Worm (Caenorhabditis elegans) whole organism, L1 larva: ENCODE data around the gene F42A6.5.

Source experiments
- C34B4.2 ChIP-seq: sonication (generic microtip); optimal IDR thresholded peaks from 2 replicates; lab custom pipeline; 2017; ENCODE audit warnings: mild to moderate bottlenecking, missing genetic modification characterization, missing compliant biosample characterization
- F16B12.6 ChIP-seq: fragments of 150-350 bp; optimal IDR thresholded peaks from 2 replicates; lab custom pipeline; 2014; ENCODE audit warnings: missing biosample characterization, missing genetic modification characterization
- alr-1 ChIP-seq: fragments of 200-800 bp; sonication (Bioruptor generic); optimal IDR thresholded peaks from 2 replicates; lab custom pipeline; 2018; ENCODE audit warnings: borderline replicate concordance, mild to moderate bottlenecking, missing genetic modification characterization, missing compliant biosample characterization
- aly-2 ChIP-seq: fragments of 150-350 bp; optimal IDR thresholded peaks from 2 replicates; lab custom pipeline; 2014; ENCODE audit warnings: missing biosample characterization, missing genetic modification characterization
- blmp-1 ChIP-seq: fragments of 150-350 bp; optimal IDR thresholded peaks from 2 replicates; lab custom pipeline; 2014; ENCODE audit warnings: missing biosample characterization, missing genetic modification characterization
- ceh-63 ChIP-seq: fragments of 200-800 bp; sonication (Bioruptor generic); optimal IDR thresholded peaks from 2 replicates; lab custom pipeline; 2018; ENCODE audit warnings: mild to moderate bottlenecking, missing genetic modification characterization, missing compliant biosample characterization
- ceh-88 ChIP-seq: fragments of 200-800 bp; sonication (Bioruptor generic); IDR thresholded peaks from 2 replicates; pipeline ENCODE4 v1.3.6; 2022; ENCODE audit warnings: missing genetic modification characterization, missing compliant biosample characterization
- ceh-90 ChIP-seq: sonication (generic microtip); optimal IDR thresholded peaks from 2 replicates; lab custom pipeline; 2016; ENCODE audit warnings: missing genetic modification characterization, missing compliant biosample characterization
- ces-1 ChIP-seq: fragments of 150-350 bp; optimal IDR thresholded peaks from 2 replicates; lab custom pipeline; 2014; ENCODE audit warnings: missing biosample characterization, missing genetic modification reagents, missing genetic modification characterization
- dsc-1 ChIP-seq: sonication (generic microtip); optimal IDR thresholded peaks from 2 replicates; lab custom pipeline; 2016; ENCODE audit warnings: mild to moderate bottlenecking, missing genetic modification characterization, missing compliant biosample characterization
- efl-1 ChIP-seq, 4 experiments: fragments of 150-350 bp; optimal IDR thresholded peaks in 3 of 4; peaks in 1 of 4; 1 replicate in 1 of 4; 2 replicates in 3 of 4; lab custom pipeline; 2014; ENCODE audit warnings: missing biosample characterization in 2 of 4, missing genetic modification characterization in 2 of 4, missing genetic modification reagents in 2 of 4
- efl-3 ChIP-seq: fragments of 200-800 bp; sonication (Bioruptor generic); optimal IDR thresholded peaks from 2 replicates; lab custom pipeline; 2018; ENCODE audit warnings: mild to moderate bottlenecking, missing genetic modification characterization, missing compliant biosample characterization
- egl-27 ChIP-seq, 2 experiments: fragments of 150-350 bp in 1 of 2; sonication (generic microtip); optimal IDR thresholded peaks; 3 replicates each; lab custom pipeline; 2017 to 2018; ENCODE audit warnings: missing biosample characterization in 2 of 2, missing genetic modification characterization in 2 of 2, missing genetic modification reagents in 2 of 2
- elt-2 ChIP-seq: sonication (generic microtip); optimal IDR thresholded peaks from 2 replicates; lab custom pipeline; 2016; ENCODE audit warnings: missing genetic modification characterization, mild to moderate bottlenecking, inconsistent platforms, missing compliant biosample characterization, missing genetic modification reagents
- elt-3 ChIP-seq, 6 experiments: fragments of 150-350 bp in 1 of 6; sonication (generic microtip); optimal IDR thresholded peaks; 2 replicates each; lab custom pipeline; 2017 to 2018; ENCODE audit warnings: missing biosample characterization in 6 of 6, missing genetic modification characterization in 6 of 6, inconsistent platforms in 1 of 6
- ets-5 ChIP-seq: fragments of 200-800 bp; sonication (Bioruptor generic); IDR thresholded peaks from 2 replicates; pipeline ENCODE4 v1.3.6; 2022; ENCODE audit warnings: missing genetic modification characterization, missing compliant biosample characterization
- fkh-4 ChIP-seq: sonication (generic microtip); optimal IDR thresholded peaks from 2 replicates; lab custom pipeline; 2016; ENCODE audit warnings: missing compliant biosample characterization, missing genetic modification characterization, borderline replicate concordance
- fkh-8 ChIP-seq: sonication (generic microtip); optimal IDR thresholded peaks from 2 replicates; lab custom pipeline; 2016; ENCODE audit warnings: mild to moderate bottlenecking, missing genetic modification characterization, missing compliant biosample characterization
- hlh-17 ChIP-seq: fragments of 200-800 bp; sonication (Bioruptor generic); optimal IDR thresholded peaks from 2 replicates; lab custom pipeline; 2018; ENCODE audit warnings: missing genetic modification characterization, mild to moderate bottlenecking, missing compliant biosample characterization, moderate library complexity, borderline replicate concordance
- hlh-4 ChIP-seq: sonication (generic microtip); optimal IDR thresholded peaks from 2 replicates; lab custom pipeline; 2016; ENCODE audit warnings: mild to moderate bottlenecking, missing genetic modification characterization, missing compliant biosample characterization
- lin-13 ChIP-seq: fragments of 150-350 bp; optimal IDR thresholded peaks from 2 replicates; lab custom pipeline; 2014; ENCODE audit warnings: missing biosample characterization, missing genetic modification reagents, missing genetic modification characterization
- lin-14 ChIP-seq: fragments of 200-800 bp; sonication (Bioruptor generic); optimal IDR thresholded peaks from 2 replicates; lab custom pipeline; 2018; ENCODE audit warnings: mild to moderate bottlenecking, missing genetic modification characterization, moderate library complexity, missing compliant biosample characterization
- lin-35 ChIP-seq, 2 experiments: fragments of 150-350 bp; optimal IDR thresholded peaks; 2 replicates each; lab custom pipeline; 2014; ENCODE audit warnings: missing biosample characterization in 2 of 2, missing genetic modification characterization in 2 of 2, missing genetic modification reagents in 2 of 2
- lin-39 ChIP-seq: fragments of 150-350 bp; optimal IDR thresholded peaks from 2 replicates; lab custom pipeline; 2014; ENCODE audit warnings: missing biosample characterization, missing genetic modification reagents, missing genetic modification characterization
- lir-3 ChIP-seq: sonication (generic microtip); optimal IDR thresholded peaks from 2 replicates; lab custom pipeline; 2016; ENCODE audit warnings: mild to moderate bottlenecking, missing genetic modification characterization, moderate library complexity, missing compliant biosample characterization; ENCODE audit not compliant: poor library complexity
- lsy-2 ChIP-seq, 2 experiments: fragments of 150-350 bp; optimal IDR thresholded peaks; 2 replicates each; lab custom pipeline; 2014; ENCODE audit warnings: missing biosample characterization in 2 of 2, missing genetic modification characterization in 2 of 2
- mdl-1 ChIP-seq, 2 experiments: fragments of 150-350 bp; optimal IDR thresholded peaks; 2 replicates each; lab custom pipeline; 2014 to 2017; ENCODE audit warnings: missing biosample characterization in 2 of 2, missing genetic modification characterization in 2 of 2, inconsistent platforms in 1 of 2
- mef-2 ChIP-seq: fragments of 150-350 bp; optimal IDR thresholded peaks from 2 replicates; lab custom pipeline; 2014; ENCODE audit warnings: missing biosample characterization, missing genetic modification characterization
- mep-1 ChIP-seq: fragments of 150-350 bp; optimal IDR thresholded peaks from 2 replicates; lab custom pipeline; 2014; ENCODE audit warnings: missing biosample characterization, missing genetic modification characterization
- nhr-20 ChIP-seq: sonication (generic microtip); optimal IDR thresholded peaks from 2 replicates; lab custom pipeline; 2016; ENCODE audit warnings: mild to moderate bottlenecking, missing genetic modification characterization, missing compliant biosample characterization
- nhr-237 ChIP-seq: fragments of 150-350 bp; optimal IDR thresholded peaks from 2 replicates; lab custom pipeline; 2014; ENCODE audit warnings: missing biosample characterization, missing genetic modification characterization
- nhr-76 ChIP-seq: sonication (generic microtip); optimal IDR thresholded peaks from 2 replicates; lab custom pipeline; 2017; ENCODE audit warnings: missing biosample characterization, missing genetic modification characterization
- nhr-77 ChIP-seq: fragments of 150-350 bp; optimal IDR thresholded peaks from 2 replicates; lab custom pipeline; 2014; ENCODE audit warnings: missing biosample characterization, missing genetic modification characterization
- nhr-84 ChIP-seq: sonication (generic microtip); optimal IDR thresholded peaks from 2 replicates; lab custom pipeline; 2017; ENCODE audit warnings: missing biosample characterization, missing genetic modification characterization
- nhr-90 ChIP-seq: sonication (generic microtip); optimal IDR thresholded peaks from 2 replicates; lab custom pipeline; 2016; ENCODE audit warnings: mild to moderate bottlenecking, missing genetic modification characterization, missing compliant biosample characterization; ENCODE audit not compliant: poor library complexity
- pax-3 ChIP-seq: fragments of 200-800 bp; sonication (Bioruptor generic); optimal IDR thresholded peaks from 2 replicates; lab custom pipeline; 2018; ENCODE audit warnings: mild to moderate bottlenecking, missing genetic modification characterization, moderate library complexity, missing compliant biosample characterization
- rnt-1 ChIP-seq: sonication (generic microtip); optimal IDR thresholded peaks from 2 replicates; lab custom pipeline; 2016; ENCODE audit warnings: mild to moderate bottlenecking, missing genetic modification characterization, moderate library complexity, missing compliant biosample characterization
- snpc-4 ChIP-seq: fragments of 150-350 bp; optimal IDR thresholded peaks from 2 replicates; lab custom pipeline; 2014; ENCODE audit warnings: missing biosample characterization, missing genetic modification characterization
- snu-23 ChIP-seq: sonication (generic microtip); optimal IDR thresholded peaks from 2 replicates; lab custom pipeline; 2016; ENCODE audit warnings: missing genetic modification characterization, missing compliant biosample characterization
- sox-4 ChIP-seq: sonication (generic microtip); optimal IDR thresholded peaks from 2 replicates; lab custom pipeline; 2016; ENCODE audit warnings: missing genetic modification characterization, missing compliant biosample characterization
- sptf-1 ChIP-seq: fragments of 150-350 bp; optimal IDR thresholded peaks from 2 replicates; lab custom pipeline; 2014; ENCODE audit warnings: missing biosample characterization, missing genetic modification characterization
- swsn-7 ChIP-seq: sonication (generic microtip); optimal IDR thresholded peaks from 2 replicates; lab custom pipeline; 2016; ENCODE audit warnings: missing genetic modification characterization, missing compliant biosample characterization
- tbx-2 ChIP-seq: sonication (generic microtip); optimal IDR thresholded peaks from 2 replicates; lab custom pipeline; 2016; ENCODE audit warnings: missing genetic modification characterization, missing compliant biosample characterization
- unc-130 ChIP-seq: fragments of 150-350 bp; optimal IDR thresholded peaks from 2 replicates; lab custom pipeline; 2017; ENCODE audit warnings: missing biosample characterization, missing genetic modification characterization, inconsistent platforms
- unc-30 ChIP-seq: sonication (generic microtip); optimal IDR thresholded peaks from 2 replicates; lab custom pipeline; 2017; ENCODE audit warnings: missing biosample characterization, missing genetic modification characterization
- unc-62 ChIP-seq: fragments of 150-350 bp; optimal IDR thresholded peaks from 2 replicates; lab custom pipeline; 2014; ENCODE audit warnings: missing biosample characterization, missing genetic modification reagents, missing genetic modification characterization
- unc-86 ChIP-seq: sonication (generic microtip); optimal IDR thresholded peaks from 2 replicates; lab custom pipeline; 2016; ENCODE audit warnings: missing genetic modification characterization, missing compliant biosample characterization
- xbp-1 ChIP-seq: sonication (generic microtip); optimal IDR thresholded peaks from 2 replicates; lab custom pipeline; 2016; ENCODE audit warnings: missing genetic modification characterization, missing compliant biosample characterization
- zip-4 ChIP-seq: fragments of 200-800 bp; sonication (Bioruptor generic); optimal IDR thresholded peaks from 2 replicates; lab custom pipeline; 2018; ENCODE audit warnings: mild to moderate bottlenecking, missing genetic modification characterization, moderate library complexity, missing compliant biosample characterization
- ztf-4 ChIP-seq: fragments of 150-350 bp; optimal IDR thresholded peaks from 2 replicates; lab custom pipeline; 2014; ENCODE audit warnings: missing biosample characterization, missing genetic modification characterization

F42A6.5 gene

DNA sequence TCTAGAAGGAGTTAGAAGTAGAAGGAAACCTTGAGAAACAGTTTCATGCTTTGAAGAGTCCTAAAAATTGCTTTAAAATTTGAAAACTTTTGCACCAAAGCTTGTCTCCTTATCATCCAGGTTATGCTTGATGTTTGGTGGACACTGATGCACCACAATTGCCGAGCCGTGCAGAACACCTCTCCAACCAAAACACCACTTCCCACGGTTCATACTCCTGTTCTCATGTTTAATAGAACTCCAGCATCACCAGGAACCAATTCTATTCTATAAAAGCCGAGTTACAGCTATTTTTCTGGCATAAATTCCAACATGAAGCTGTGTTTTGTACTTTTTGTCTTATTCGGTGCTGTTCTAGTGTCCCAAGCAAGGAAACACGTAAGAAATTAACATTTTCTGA is 9.5 kb upstream of the F42A6.5 start, which contains the start of gene F42A6.2:
Gene F42A6.2 (plus strand): TSS at position 301 of the 400 bp plus-strand sequence.
- TF ChIP-seq fkh-4 (tag; lab: Kevin White, UChicago) (no peak), ceh-63 (GFP tag; lab: Kevin White, UChicago) (no peak)
- TF ChIP-seq, all 84 proteins: peak for 0

DNA sequence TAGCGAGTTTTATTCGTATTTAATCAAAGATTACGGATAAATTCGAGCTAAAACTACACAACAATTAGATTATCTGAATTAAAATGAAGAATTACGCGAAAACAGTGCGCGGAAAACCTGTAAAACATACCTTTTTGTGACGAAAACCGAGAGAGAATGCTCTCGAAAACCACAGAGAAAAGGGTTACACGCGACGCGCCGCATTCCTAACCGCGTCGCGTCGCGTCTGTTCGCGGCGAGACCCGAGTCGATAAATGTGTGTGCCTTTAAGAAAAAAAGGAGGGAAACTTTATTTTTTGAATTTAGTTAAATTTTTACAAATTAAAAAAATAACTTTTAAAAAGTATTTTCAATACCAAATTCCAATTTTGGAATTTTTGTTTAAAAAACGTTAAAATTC is 7.0 kb upstream of the F42A6.5 start, which contains the start of gene hrpa-1:
Gene hrpa-1 (minus strand): TSS at position 192 of the 400 bp plus-strand sequence.
- TF ChIP-seq ceh-90 (tag; lab: Kevin White, UChicago) (peak; percentile 34), aly-2 (tag; lab: Kevin White, UChicago) (no peak), ztf-4 (tag; lab: Kevin White, UChicago) (peak; percentile 26), efl-1 (optimal IDR thresholded peaks at IDR 0.05; lab: Kevin White, UChicago) (peak; percentile 97 to 99), efl-1 (GFP tag; optimal IDR thresholded peaks at IDR 0.05 in 1 of 2; lab: Kevin White, UChicago) (peak; percentile 96 to 99), xbp-1 (tag; lab: Kevin White, UChicago) (peak; percentile 88), sox-4 (tag; lab: Kevin White, UChicago) (peak; percentile 59), pax-3 (tag; lab: Kevin White, UChicago) (peak; percentile 33), egl-27 (tag; optimal IDR thresholded peaks at IDR 0.05; lab: Kevin White, UChicago) (no peak), ces-1 (GFP tag; lab: Kevin White, UChicago) (no peak), tbx-2 (tag; lab: Kevin White, UChicago) (peak; percentile 88), alr-1 (no peak), unc-130 (tag; lab: Kevin White, UChicago) (peak; percentile 29), elt-2 (peak; percentile 8), nhr-90 (tag; lab: Kevin White, UChicago) (peak; percentile 80), swsn-7 (tag; lab: Kevin White, UChicago) (peak; percentile 88), elt-3 (tag; optimal IDR thresholded peaks at IDR 0.05; lab: Kevin White, UChicago) (peak in 2 of 6 experiments; percentile 64 to 77), snu-23 (GFP tag; lab: Kevin White, UChicago) (peak; percentile 89), unc-62 (GFP tag; lab: Kevin White, UChicago) (no peak), lsy-2 (tag; optimal IDR thresholded peaks at IDR 0.05; lab: Kevin White, UChicago) (peak; percentile 94 to 97), nhr-237 (tag; lab: Kevin White, UChicago) (peak; percentile 40), ets-5 (GFP tag; lab: Robert Waterston, UW) (no peak), nhr-84 (tag; lab: Kevin White, UChicago) (no peak), rnt-1 (tag; lab: Kevin White, UChicago) (peak; percentile 92), blmp-1 (tag; lab: Kevin White, UChicago) (peak; percentile 84), lin-13 (GFP tag; lab: Kevin White, UChicago) (peak; percentile 85), efl-3 (GFP tag; lab: Kevin White, UChicago) (no peak), lin-14 (GFP tag; lab: Kevin White, UChicago) (peak; percentile 87), hlh-4 (no peak), C34B4.2 (no peak), lir-3 (no peak), snpc-4 (peak; percentile 68), fkh-8 (peak; percentile 87), ceh-88 (GFP tag; lab: Robert Waterston, UW) (peak; percentile 54; the same call in 1 of the 2 replicates), nhr-76 (tag; lab: Kevin White, UChicago) (no peak), dsc-1 (tag; lab: Kevin White, UChicago) (peak; percentile 83), ceh-63 (GFP tag; lab: Kevin White, UChicago) (no peak), zip-4 (GFP tag; lab: Kevin White, UChicago) (peak; percentile 12), lin-35 (GFP tag; optimal IDR thresholded peaks at IDR 0.05; lab: Kevin White, UChicago) (peak; percentile 96 to 97), mef-2 (peak; percentile 23), nhr-20 (tag; lab: Kevin White, UChicago) (peak; percentile 85), hlh-17 (GFP tag; lab: Kevin White, UChicago) (no peak), mdl-1 (tag; optimal IDR thresholded peaks at IDR 0.05; lab: Kevin White, UChicago) (peak in 1 of 2 experiments; percentile 75), unc-30 (tag; lab: Kevin White, UChicago) (no peak), F16B12.6 (tag; lab: Kevin White, UChicago) (peak; percentile 59), nhr-77 (tag; lab: Kevin White, UChicago) (peak; percentile 73), unc-86 (tag; lab: Kevin White, UChicago) (peak; percentile 85), sptf-1 (tag; lab: Kevin White, UChicago) (no peak), mep-1 (tag; lab: Kevin White, UChicago) (peak; percentile 94), lin-39 (tag; lab: Kevin White, UChicago) (peak; percentile 89)
